Worm (Caenorhabditis elegans): ENCODE data around the gene ZK632.2.

DNA sequence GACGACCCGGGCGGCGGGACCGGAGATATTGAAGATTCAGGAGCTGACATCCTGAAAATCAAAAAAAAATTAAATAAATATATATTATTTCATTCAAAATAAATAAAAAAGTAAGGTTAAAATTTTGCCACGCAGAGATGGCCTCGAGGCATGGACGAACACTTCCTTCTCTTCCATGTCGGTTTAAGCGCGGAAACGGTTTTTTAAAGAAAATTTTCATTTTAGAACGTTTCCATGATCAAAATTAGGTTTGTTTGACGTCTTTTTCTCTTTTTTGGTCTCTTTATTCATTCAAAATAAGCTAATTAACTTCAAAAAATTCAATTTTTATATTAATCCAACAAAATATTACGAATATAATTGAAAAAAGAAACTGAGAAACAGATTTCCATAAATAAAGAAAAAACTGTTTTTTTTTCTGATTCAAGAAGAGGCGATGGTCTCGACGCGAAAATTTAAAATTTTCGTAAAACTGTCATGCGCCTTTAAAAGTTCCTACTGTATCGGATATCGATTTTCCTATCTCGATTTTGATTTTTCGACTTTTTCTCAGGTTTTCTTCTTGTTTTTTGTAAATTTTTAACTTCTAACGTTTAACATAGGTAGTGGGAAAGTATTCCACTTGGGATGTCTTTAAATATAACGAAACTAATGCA is 36.7 kb upstream of the ZK632.2 start, which contains the start of gene gcc-2:
- TF ChIP-seq nfya-1 (tag; optimal IDR thresholded peaks at IDR 0.05) (no peak), tbx-2 (tag; optimal IDR thresholded peaks at IDR 0.05) (no peak), pha-4 (tag; optimal IDR thresholded peaks at IDR 0.05) (no peak), dmd-4 (tag; optimal IDR thresholded peaks at IDR 0.05; ENCODE audit: borderline replicate concordance) (no peak), fkh-6 (tag; optimal IDR thresholded peaks at IDR 0.05) (no peak), ztf-16 (tag; optimal IDR thresholded peaks at IDR 0.05) (no peak), elt-2 (tag; optimal IDR thresholded peaks at IDR 0.05) (no peak), pqm-1 (tag; optimal IDR thresholded peaks at IDR 0.05) (no peak), F13H6.1 (tag; optimal IDR thresholded peaks at IDR 0.05) (no peak)
